Fruit fly (Drosophila melanogaster): Measurements from ENCODE around the gene gzl.
A peak's percentile ranks its signal among the peaks of the same experiment; 100 is the strongest.

Gene gzl

dm6 chr3R:6419103-6419502 lies 36.4 kb downstream of the gzl start (continued):
- TF ChIP-seq CG9609 (GFP tag; optimal IDR thresholded peaks at IDR 0.05) (no peak), CG9215 (GFP tag; IDR thresholded peaks at IDR 0.05) (no peak), zen (tag; optimal IDR thresholded peaks at IDR 0.05) (no peak), seq (GFP tag; IDR thresholded peaks at IDR 0.05) (peak; percentile 25; the same call in 1 of the 2 replicates), cwo (GFP tag; optimal IDR thresholded peaks at IDR 0.05) (peak; percentile 87), CG3726 (GFP tag; IDR thresholded peaks at IDR 0.05) (no peak), HLH54F (GFP tag; optimal IDR thresholded peaks at IDR 0.05) (no peak), CG11456 (GFP tag; IDR thresholded peaks at IDR 0.05) (peak; percentile 24; the same call in 1 of the 3 replicates), ftz-f1 (GFP tag; optimal IDR thresholded peaks at IDR 0.05) (peak; percentile 74), gcm2 (GFP tag; optimal IDR thresholded peaks at IDR 0.05) (no peak), dmrt11E (tag; optimal IDR thresholded peaks at IDR 0.05) (no peak), aop (GFP tag; IDR thresholded peaks at IDR 0.05) (no peak), abd-A (tag; optimal IDR thresholded peaks at IDR 0.05) (peak; percentile 66), CG7271 (tag; optimal IDR thresholded peaks at IDR 0.05) (no peak), Myb (GFP tag; optimal IDR thresholded peaks at IDR 0.05) (no peak), chinmo (GFP tag; IDR thresholded peaks at IDR 0.05; ENCODE audit: partially characterized antibody) (0 out of 4 replicates have a peak, but pooled peaks have one; percentile 64), CG9932 (GFP tag; IDR thresholded peaks at IDR 0.05) (0 out of 2 replicates have a peak, but pooled peaks have one; percentile 32), CG6272 (GFP tag; IDR thresholded peaks at IDR 0.05) (no peak), CTCF (GFP tag; optimal IDR thresholded peaks at IDR 0.05) (no peak), crol (GFP tag; IDR thresholded peaks at IDR 0.05) (peak; percentile 82), row (GFP tag; IDR thresholded peaks at IDR 0.05) (0 out of 3 replicates have a peak, but pooled peaks have one; percentile 8), CG2712 (tag; optimal IDR thresholded peaks at IDR 0.05) (no peak), onecut (GFP tag; IDR thresholded peaks at IDR 0.05) (peak; percentile 100), sens (GFP tag) (peak; percentile 22), cg (GFP tag; optimal IDR thresholded peaks at IDR 0.05) (peak; percentile 6), CG3838 (GFP tag; optimal IDR thresholded peaks at IDR 0.05) (no peak), D (optimal IDR thresholded peaks at IDR 0.05) (no peak), D (GFP tag; optimal IDR thresholded peaks at IDR 0.05) (no peak), CG8924 (tag; optimal IDR thresholded peaks at IDR 0.05) (no peak), Blimp-1 (GFP tag; optimal IDR thresholded peaks at IDR 0.05) (no peak), scrt (GFP tag; optimal IDR thresholded peaks at IDR 0.05) (peak; percentile 6), sima (GFP tag; optimal IDR thresholded peaks at IDR 0.05) (no peak), CG12155 (GFP tag; optimal IDR thresholded peaks at IDR 0.05) (no peak), dysf (GFP tag; IDR thresholded peaks at IDR 0.05) (0 out of 3 replicates have a peak, but pooled peaks have one; percentile 10), fd64A (GFP tag; optimal IDR thresholded peaks at IDR 0.05) (no peak), nau (GFP tag; optimal IDR thresholded peaks at IDR 0.05) (no peak), lov (optimal IDR thresholded peaks at IDR 0.05) (no peak), lov (GFP tag; IDR thresholded peaks at IDR 0.05) (no peak), oc (tag; optimal IDR thresholded peaks at IDR 0.05) (no peak), sna (GFP tag; IDR thresholded peaks at IDR 0.05; ENCODE audit: partially characterized antibody) (no peak), CoRest (tag; optimal IDR thresholded peaks at IDR 0.05) (no peak), CG15011 (GFP tag; optimal IDR thresholded peaks at IDR 0.05) (no peak), repo (GFP tag; optimal IDR thresholded peaks at IDR 0.05) (no peak), CG17612 (GFP tag; IDR thresholded peaks at IDR 0.05) (no peak), Med (GFP tag) (peak; percentile 61), Chrac-16 (GFP tag; optimal IDR thresholded peaks at IDR 0.05) (no peak), NC2α (GFP tag; optimal IDR thresholded peaks at IDR 0.05) (no peak), lab (GFP tag; optimal IDR thresholded peaks at IDR 0.05) (no peak), zfh2 (GFP tag; optimal IDR thresholded peaks at IDR 0.05) (no peak), luna (GFP tag; optimal IDR thresholded peaks at IDR 0.05) (no peak), shn (GFP tag; optimal IDR thresholded peaks at IDR 0.05) (no peak), CG8290 (GFP tag; optimal IDR thresholded peaks at IDR 0.05) (no peak), CG8290 (tag; optimal IDR thresholded peaks at IDR 0.05) (peak in 1 of 2 experiments; percentile 11)
